Fruit fly (Drosophila melanogaster) whole organism, embryonic: Measurements from ENCODE around the gene CG13097.

Experiments
- Abd-B ChIP-seq: fragments of 200-800 bp; sonication (Bioruptor generic); optimal IDR thresholded peaks from 2 replicates; lab custom pipeline; 2018; ENCODE audit warnings: missing biosample characterization, mild to moderate bottlenecking, missing genetic modification characterization, moderate library complexity
- Bgb ChIP-seq: fragments of 200-800 bp; sonication (Bioruptor generic); IDR thresholded peaks from 2 replicates; pipeline ENCODE4 v1.3.6; 2022; ENCODE audit warnings: missing biosample characterization, missing genetic modification characterization; ENCODE audit not compliant: partially characterized antibody
- CG10267 ChIP-seq: fragments of 200-800 bp; sonication (Bioruptor generic); optimal IDR thresholded peaks from 2 replicates; lab custom pipeline; 2018; ENCODE audit warnings: missing biosample characterization, mild to moderate bottlenecking, missing genetic modification characterization, moderate library complexity
- CG11456 ChIP-seq: fragments of 200-800 bp; sonication (Bioruptor generic); IDR thresholded peaks from 3 replicates; pipeline ENCODE4 v1.3.6; 2022; ENCODE audit warnings: missing biosample characterization, missing genetic modification characterization
- CG12071 ChIP-seq: fragments of 200-800 bp; sonication (Bioruptor generic); optimal IDR thresholded peaks from 3 replicates; lab custom pipeline; 2018; ENCODE audit warnings: missing biosample characterization, mild to moderate bottlenecking, missing genetic modification characterization
- CG14050 ChIP-seq: fragments of 200-800 bp; sonication (Bioruptor generic); IDR thresholded peaks from 3 replicates; pipeline ENCODE4 v1.3.6; 2022; ENCODE audit warnings: missing biosample characterization, missing genetic modification characterization
- CG14965 ChIP-seq: fragments of 200-800 bp; sonication (Bioruptor generic); optimal IDR thresholded peaks from 2 replicates; lab custom pipeline; 2016; ENCODE audit warnings: missing biosample characterization, missing genetic modification characterization, borderline replicate concordance
- CG15514 ChIP-seq: fragments of 200-800 bp; sonication (Bioruptor generic); optimal IDR thresholded peaks from 3 replicates; lab custom pipeline; 2017; ENCODE audit warnings: missing biosample characterization, missing genetic modification characterization, mild to moderate bottlenecking, moderate library complexity, missing genetic modification reagents
- CG18476 ChIP-seq: fragments of 200-800 bp; sonication (Bioruptor generic); optimal IDR thresholded peaks from 2 replicates; lab custom pipeline; 2016; ENCODE audit warnings: missing biosample characterization, mild to moderate bottlenecking, missing genetic modification characterization
- CG18619 ChIP-seq: fragments of 200-800 bp; sonication (Bioruptor generic); optimal IDR thresholded peaks from 3 replicates; lab custom pipeline; 2017; ENCODE audit warnings: missing biosample characterization, mild to moderate bottlenecking, missing genetic modification characterization
- CG2199 ChIP-seq: fragments of 200-800 bp; sonication (Bioruptor generic); IDR thresholded peaks from 3 replicates; pipeline ENCODE4 v1.3.6; 2022; ENCODE audit warnings: missing biosample characterization, missing genetic modification characterization
- CG3163 ChIP-seq: fragments of 200-800 bp; sonication (Bioruptor generic); optimal IDR thresholded peaks from 3 replicates; lab custom pipeline; 2016; ENCODE audit warnings: missing biosample characterization, missing genetic modification characterization
- CG34224 ChIP-seq: fragments of 200-800 bp; sonication (Bioruptor generic); IDR thresholded peaks from 3 replicates; pipeline ENCODE4 v1.3.6; 2022; ENCODE audit warnings: missing biosample characterization, missing genetic modification characterization; ENCODE audit not compliant: partially characterized antibody
- CG6175 ChIP-seq: fragments of 200-800 bp; sonication (Bioruptor generic); IDR thresholded peaks from 3 replicates; pipeline ENCODE4 v1.3.6; 2022; ENCODE audit warnings: missing biosample characterization, missing genetic modification characterization
- CG6272 ChIP-seq: fragments of 200-800 bp; sonication (Bioruptor generic); IDR thresholded peaks from 2 replicates; pipeline ENCODE4 v1.3.6; 2022; ENCODE audit warnings: missing biosample characterization, missing genetic modification characterization
- CG7786 ChIP-seq: fragments of 200-800 bp; sonication (Bioruptor generic); optimal IDR thresholded peaks from 2 replicates; lab custom pipeline; 2016; ENCODE audit warnings: missing biosample characterization, missing genetic modification characterization
- CG7839 ChIP-seq: fragments of 200-800 bp; sonication (Bioruptor generic); optimal IDR thresholded peaks from 3 replicates; lab custom pipeline; 2018; ENCODE audit warnings: missing biosample characterization, mild to moderate bottlenecking, missing genetic modification characterization, moderate library complexity
- CG7963 ChIP-seq: fragments of 200-800 bp; sonication (Bioruptor generic); IDR thresholded peaks from 3 replicates; pipeline ENCODE4 v1.3.6; 2022; ENCODE audit warnings: missing biosample characterization, missing genetic modification characterization; ENCODE audit not compliant: partially characterized antibody
- CG8944 ChIP-seq: fragments of 200-800 bp; sonication (Bioruptor generic); optimal IDR thresholded peaks from 3 replicates; lab custom pipeline; 2016; ENCODE audit warnings: missing biosample characterization, missing genetic modification characterization
- CTCF ChIP-seq: fragments of 200-800 bp; sonication (Bioruptor generic); optimal IDR thresholded peaks from 2 replicates; lab custom pipeline; 2017; ENCODE audit warnings: missing biosample characterization, mild to moderate bottlenecking, missing genetic modification characterization, moderate library complexity
- D ChIP-seq, 2 experiments: fragments of 200-800 bp in 1 of 2; fragments of >200 bp in 1 of 2; sonication (Bioruptor generic) in 1 of 2; optimal IDR thresholded peaks; 2 replicates in 1 of 2; 3 replicates in 1 of 2; lab custom pipeline; 2017; ENCODE audit warnings: mild to moderate bottlenecking in 1 of 2, missing biosample characterization in 1 of 2, missing genetic modification characterization in 1 of 2, missing genetic modification reagents in 1 of 2
- Dip2 ChIP-seq: fragments of 200-800 bp; sonication (Bioruptor generic); IDR thresholded peaks from 2 replicates; pipeline ENCODE4 v1.3.6; 2022; ENCODE audit warnings: missing biosample characterization, missing genetic modification characterization
- E2f2 ChIP-seq: fragments of 200-800 bp; sonication (Bioruptor generic); IDR thresholded peaks from 2 replicates; pipeline ENCODE4 v1.3.6; 2022; ENCODE audit warnings: missing biosample characterization, missing genetic modification characterization
- Hmr ChIP-seq: fragments of 200-800 bp; sonication (Bioruptor generic); optimal IDR thresholded peaks from 3 replicates; lab custom pipeline; 2017; ENCODE audit warnings: mild to moderate bottlenecking, missing biosample characterization, missing genetic modification reagents, missing genetic modification characterization
- Hr78 ChIP-seq, 2 experiments: fragments of 200-800 bp in 1 of 2; fragments of >200 bp in 1 of 2; sonication (Bioruptor generic) in 1 of 2; optimal IDR thresholded peaks; 2 replicates each; lab custom pipeline; 2017 to 2019; ENCODE audit warnings: missing biosample characterization in 2 of 2, missing genetic modification characterization in 2 of 2, mild to moderate bottlenecking in 1 of 2, moderate library complexity in 1 of 2
- Meics ChIP-seq: fragments of 200-800 bp; sonication (Bioruptor generic); optimal IDR thresholded peaks from 2 replicates; lab custom pipeline; 2017; ENCODE audit warnings: missing biosample characterization, mild to moderate bottlenecking, missing genetic modification characterization
- NC2α ChIP-seq: fragments of 200-800 bp; sonication (Bioruptor generic); optimal IDR thresholded peaks from 2 replicates; lab custom pipeline; 2016; ENCODE audit warnings: missing biosample characterization, missing genetic modification characterization
- Stat92E ChIP-seq, 3 experiments: fragments of >200 bp in 2 of 3; fragments of 200-800 bp in 1 of 3; sonication (Bioruptor generic) in 1 of 3; optimal IDR thresholded peaks; 2 replicates each; lab custom pipeline; 2017 to 2019; ENCODE audit warnings: missing biosample characterization in 3 of 3, missing genetic modification characterization in 3 of 3, mild to moderate bottlenecking in 1 of 3, moderate library complexity in 1 of 3
- Usf ChIP-seq: fragments of 200-800 bp; sonication (Bioruptor generic); optimal IDR thresholded peaks from 2 replicates; lab custom pipeline; 2017; ENCODE audit warnings: missing genotype, missing biosample characterization, missing genetic modification characterization
- ara ChIP-seq: fragments of 200-800 bp; sonication (Bioruptor generic); IDR thresholded peaks from 2 replicates; pipeline ENCODE4 v1.3.6; 2022; ENCODE audit warnings: missing biosample characterization, missing genetic modification characterization
- crp ChIP-seq, 2 experiments: fragments of 200-800 bp; sonication (Bioruptor generic); optimal IDR thresholded peaks; 2 replicates in 1 of 2; 3 replicates in 1 of 2; lab custom pipeline; 2017; ENCODE audit warnings: missing biosample characterization in 2 of 2, missing genetic modification characterization in 2 of 2, mild to moderate bottlenecking in 1 of 2, moderate library complexity in 1 of 2
- da ChIP-seq: fragments of 200-800 bp; sonication (Bioruptor generic); optimal IDR thresholded peaks from 2 replicates; lab custom pipeline; 2016; ENCODE audit warnings: missing biosample characterization, missing genetic modification characterization
- dmrt11E ChIP-seq: fragments of 200-800 bp; sonication (Bioruptor generic); optimal IDR thresholded peaks from 3 replicates; lab custom pipeline; 2018; ENCODE audit warnings: missing biosample characterization, mild to moderate bottlenecking, missing genetic modification characterization, moderate library complexity
- ewg ChIP-seq: fragments of 200-800 bp; sonication (Bioruptor generic); optimal IDR thresholded peaks from 3 replicates; lab custom pipeline; 2017; ENCODE audit warnings: mild to moderate bottlenecking, missing biosample characterization, missing genetic modification reagents, missing genetic modification characterization
- gcm2 ChIP-seq: fragments of 200-800 bp; sonication (Bioruptor generic); optimal IDR thresholded peaks from 2 replicates; lab custom pipeline; 2016; ENCODE audit warnings: missing biosample characterization, missing genetic modification characterization
- jumu ChIP-seq: fragments of 200-800 bp; sonication (Bioruptor generic); optimal IDR thresholded peaks from 3 replicates; lab custom pipeline; 2016; ENCODE audit warnings: missing biosample characterization, missing genetic modification characterization
- lola ChIP-seq, 3 experiments: fragments of >200 bp in 2 of 3; fragments of 200-800 bp in 1 of 3; sonication (Bioruptor generic) in 1 of 3; optimal IDR thresholded peaks; 2 replicates each; lab custom pipeline; 2017 to 2019; ENCODE audit warnings: missing biosample characterization in 3 of 3, missing genetic modification characterization in 3 of 3, mild to moderate bottlenecking in 1 of 3, moderate library complexity in 1 of 3
- mld ChIP-seq: fragments of 200-800 bp; sonication (Bioruptor generic); IDR thresholded peaks from 3 replicates; pipeline ENCODE4 v1.3.6; 2022; ENCODE audit warnings: missing biosample characterization, missing genetic modification characterization; ENCODE audit not compliant: partially characterized antibody
- nau ChIP-seq: fragments of 200-800 bp; sonication (Bioruptor generic); optimal IDR thresholded peaks from 3 replicates; lab custom pipeline; 2017; ENCODE audit warnings: missing biosample characterization, mild to moderate bottlenecking, missing genetic modification characterization, missing genetic modification reagents
- nmo ChIP-seq: fragments of 200-800 bp; sonication (Bioruptor generic); optimal IDR thresholded peaks from 2 replicates; lab custom pipeline; 2018; ENCODE audit warnings: missing biosample characterization, mild to moderate bottlenecking, missing genetic modification characterization, moderate library complexity
- onecut ChIP-seq: fragments of 200-800 bp; sonication (Bioruptor generic); IDR thresholded peaks from 2 replicates; pipeline ENCODE4 v1.3.6; 2022; ENCODE audit warnings: missing biosample characterization, missing genetic modification characterization
- sc ChIP-seq, 3 experiments: fragments of >200 bp in 2 of 3; fragments of 200-800 bp in 1 of 3; sonication (Bioruptor generic) in 1 of 3; optimal IDR thresholded peaks; 2 replicates in 2 of 3; 3 replicates in 1 of 3; lab custom pipeline; 2017; ENCODE audit warnings: mild to moderate bottlenecking in 1 of 3, missing biosample characterization in 1 of 3, missing genetic modification characterization in 1 of 3, missing genetic modification reagents in 1 of 3
- sd ChIP-seq: fragments of 200-800 bp; sonication (Bioruptor generic); optimal IDR thresholded peaks from 3 replicates; lab custom pipeline; 2018; ENCODE audit warnings: missing biosample characterization, mild to moderate bottlenecking, missing genetic modification characterization, moderate library complexity
- sens-2 ChIP-seq: fragments of 200-800 bp; sonication (Bioruptor generic); IDR thresholded peaks from 2 replicates; pipeline ENCODE4 v1.3.6; 2022; ENCODE audit warnings: missing biosample characterization, missing genetic modification characterization
- shn ChIP-seq: fragments of 200-800 bp; sonication (Bioruptor generic); optimal IDR thresholded peaks from 3 replicates; lab custom pipeline; 2016; ENCODE audit warnings: missing biosample characterization, missing genetic modification characterization
- sisA ChIP-seq: fragments of 200-800 bp; sonication (Bioruptor generic); IDR thresholded peaks from 2 replicates; pipeline ENCODE4 v1.3.6; 2022; ENCODE audit warnings: missing biosample characterization, missing genetic modification characterization
- slp2 ChIP-seq: fragments of 200-800 bp; sonication (Bioruptor generic); optimal IDR thresholded peaks from 2 replicates; lab custom pipeline; 2016; ENCODE audit warnings: missing biosample characterization, missing genetic modification characterization
- sob ChIP-seq: fragments of 200-800 bp; sonication (Bioruptor generic); IDR thresholded peaks from 2 replicates; pipeline ENCODE4 v1.3.6; 2022; ENCODE audit warnings: missing biosample characterization, missing genetic modification characterization
- tup ChIP-seq: fragments of 200-800 bp; sonication (Bioruptor generic); optimal IDR thresholded peaks from 2 replicates; lab custom pipeline; 2016; ENCODE audit warnings: missing biosample characterization, mild to moderate bottlenecking, missing genetic modification characterization, moderate library complexity
- z ChIP-seq: fragments of 200-800 bp; sonication (Bioruptor generic); IDR thresholded peaks from 3 replicates; pipeline ENCODE4 v1.3.6; 2022; ENCODE audit warnings: missing biosample characterization, missing genetic modification characterization

CG13097 gene

dm6 chr2L:8485562-8485961 is 29.1 kb downstream of the CG13097 start (continued):
- TF ChIP-seq lola (GFP tag; optimal IDR thresholded peaks at IDR 0.05; lab: Kevin White, UChicago) = no peak
- no peak for TF ChIP-seq onecut (GFP tag; lab: Robert Waterston, UW)
- no peak for TF ChIP-seq Abd-B (GFP tag; lab: Kevin White, UChicago)
- no peak for TF ChIP-seq crp (GFP tag; optimal IDR thresholded peaks at IDR 0.05; lab: Kevin White, UChicago)
- TF ChIP-seq sob = no peak
- TF ChIP-seq CG8944 (GFP tag; lab: Kevin White, UChicago) = no peak
- TF ChIP-seq CG18619 (GFP tag; lab: Kevin White, UChicago) = no peak
- peak; percentile 67; the same call in 2 of the 3 replicates for TF ChIP-seq mld (GFP tag; lab: Robert Waterston, UW)
- no peak for TF ChIP-seq ewg (GFP tag; lab: Kevin White, UChicago)
- TF ChIP-seq jumu (GFP tag; lab: Kevin White, UChicago) = no peak
- TF ChIP-seq Meics (GFP tag; lab: Kevin White, UChicago) = no peak
- no peak for TF ChIP-seq tup (GFP tag; lab: Kevin White, UChicago)
- TF ChIP-seq CG15514 (GFP tag; lab: Kevin White, UChicago) = no peak
- no peak for TF ChIP-seq Dip2 (GFP tag; lab: Robert Waterston, UW)
- no peak for TF ChIP-seq Usf (GFP tag; lab: Kevin White, UChicago)
- TF ChIP-seq da (GFP tag; lab: Kevin White, UChicago) = no peak
- no peak for TF ChIP-seq CG11456
- no peak for TF ChIP-seq D (optimal IDR thresholded peaks at IDR 0.05; lab: Kevin White, UChicago)
- no peak for TF ChIP-seq D (GFP tag; optimal IDR thresholded peaks at IDR 0.05; lab: Kevin White, UChicago)
- TF ChIP-seq CG6272 (GFP tag; lab: Robert Waterston, UW) = no peak
- no peak for TF ChIP-seq sisA
- no peak for TF ChIP-seq Stat92E (GFP tag; optimal IDR thresholded peaks at IDR 0.05; lab: Kevin White, UChicago)
- no peak for TF ChIP-seq E2f2 (GFP tag; lab: Robert Waterston, UW)
- TF ChIP-seq sd (tag; lab: Kevin White, UChicago) = no peak
- no peak for TF ChIP-seq CG14965 (GFP tag; lab: Kevin White, UChicago)
- no peak for TF ChIP-seq CG3163 (GFP tag; lab: Kevin White, UChicago)
- no peak for TF ChIP-seq dmrt11E (tag; lab: Kevin White, UChicago)
- no peak for TF ChIP-seq nau (GFP tag; lab: Kevin White, UChicago)
- no peak for TF ChIP-seq CG6175 (GFP tag; lab: Robert Waterston, UW)
- no peak for TF ChIP-seq CG12071
- TF ChIP-seq slp2 = no peak
- TF ChIP-seq Bgb (GFP tag; lab: Robert Waterston, UW) = peak; percentile 78
- no peak for TF ChIP-seq ara (GFP tag; lab: Robert Waterston, UW)
- TF ChIP-seq CG10267 (tag; lab: Kevin White, UChicago) = no peak
- no peak for TF ChIP-seq sc (optimal IDR thresholded peaks at IDR 0.05; lab: Kevin White, UChicago)
- no peak for TF ChIP-seq sc (GFP tag; optimal IDR thresholded peaks at IDR 0.05; lab: Kevin White, UChicago)
- TF ChIP-seq CG7963 (GFP tag; lab: Robert Waterston, UW) = no peak
- TF ChIP-seq NC2α (GFP tag; lab: Kevin White, UChicago) = no peak
- TF ChIP-seq CG34224 (GFP tag; lab: Robert Waterston, UW) = peak; percentile 57; the same call in 2 of the 3 replicates
- TF ChIP-seq z (GFP tag; lab: Robert Waterston, UW) = no peak
- peak; percentile 96 for TF ChIP-seq CTCF (GFP tag; lab: Kevin White, UChicago)
- no peak for TF ChIP-seq CG18476 (GFP tag; lab: Kevin White, UChicago)
- no peak for TF ChIP-seq CG7786 (GFP tag; lab: Kevin White, UChicago)
- TF ChIP-seq nmo (GFP tag; lab: Kevin White, UChicago) = no peak
- no peak for TF ChIP-seq Hr78 (GFP tag; optimal IDR thresholded peaks at IDR 0.05; lab: Kevin White, UChicago)
- no peak for TF ChIP-seq sens-2 (GFP tag; lab: Robert Waterston, UW)
- TF ChIP-seq gcm2 = no peak
- peak; percentile 22 for TF ChIP-seq CG7839 (tag; lab: Kevin White, UChicago)
- no peak for TF ChIP-seq shn (GFP tag; lab: Kevin White, UChicago)
- TF ChIP-seq CG14050 (GFP tag; lab: Robert Waterston, UW) = no peak
- TF ChIP-seq Hmr (GFP tag; lab: Kevin White, UChicago) = no peak
- no peak for TF ChIP-seq CG2199 (GFP tag; lab: Robert Waterston, UW)
